Worm (Caenorhabditis elegans): ENCODE measurements around the gene nlp-45.

DNA sequence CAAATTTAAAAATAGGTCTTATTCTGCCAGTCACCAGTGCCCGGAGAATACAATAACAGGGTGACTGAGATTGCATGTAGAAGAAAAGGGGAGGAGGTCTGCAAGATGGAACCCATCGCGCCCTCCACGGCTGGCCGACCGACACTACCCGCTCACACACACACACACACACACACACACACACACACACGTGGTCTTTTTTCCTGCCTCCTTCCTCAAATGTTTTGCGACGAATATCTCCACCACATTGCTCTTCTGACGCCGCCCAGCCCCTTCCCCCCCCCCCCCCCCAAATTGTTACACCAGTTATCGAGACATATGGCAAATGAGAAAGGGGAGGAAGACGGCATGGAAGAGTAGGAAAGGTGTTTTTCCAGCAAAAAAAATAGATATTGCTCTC, 16.4 kb downstream of the nlp-45 start:
- TF ChIP-seq pes-1 (GFP tag; IDR thresholded peaks at IDR 0.05) = no peak
- TF ChIP-seq scrt-1 (GFP tag; IDR thresholded peaks at IDR 0.05) = no peak

Measured in whole organism, early embryonic.